Fruit fly (Drosophila melanogaster): ENCODE results near the gene CG14459.

The CG14459 gene

DNA sequence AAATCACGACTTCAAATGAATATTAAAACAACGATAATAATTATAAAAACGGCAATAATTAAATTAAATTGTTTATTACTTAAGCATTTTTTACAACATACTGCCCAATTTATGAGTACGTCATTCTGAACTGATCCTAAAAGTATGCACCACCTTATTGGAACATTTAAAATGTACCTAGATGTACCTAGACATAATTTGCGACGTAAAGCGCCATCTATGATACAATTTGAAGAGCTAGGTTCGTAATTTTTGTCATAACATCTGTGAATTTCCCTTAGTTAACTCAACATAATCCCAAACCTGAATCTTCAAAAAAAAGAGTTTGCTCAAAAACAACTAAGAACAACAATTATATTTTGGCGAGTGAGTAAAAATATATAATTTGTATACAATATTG lies 3.6 kb downstream of the CG14459 start:
- TF ChIP-seq noc (tag; optimal IDR thresholded peaks at IDR 0.05): no peak

DNA sequence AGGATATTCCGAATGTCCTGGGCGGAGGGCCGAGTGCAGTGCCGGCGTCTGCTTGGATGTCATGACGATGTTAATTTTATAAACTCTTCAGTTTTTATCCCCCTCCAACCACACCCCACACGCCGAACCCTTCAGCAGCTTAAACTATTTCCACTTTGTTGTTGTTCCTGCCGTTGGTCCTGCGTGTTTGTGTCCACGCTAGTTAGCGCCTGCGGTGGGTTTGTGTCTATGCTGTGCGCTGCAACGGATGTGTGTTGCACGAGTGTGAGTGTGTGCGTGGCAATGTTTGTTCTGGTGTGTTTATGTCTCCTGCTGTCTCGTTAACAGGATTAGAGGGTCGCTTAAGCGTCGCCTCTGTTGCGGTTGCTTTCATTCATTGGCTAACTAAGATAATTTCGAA lies 20.9 kb downstream of the CG14459 start:
- TF ChIP-seq noc (tag; optimal IDR thresholded peaks at IDR 0.05): no peak

DNA sequence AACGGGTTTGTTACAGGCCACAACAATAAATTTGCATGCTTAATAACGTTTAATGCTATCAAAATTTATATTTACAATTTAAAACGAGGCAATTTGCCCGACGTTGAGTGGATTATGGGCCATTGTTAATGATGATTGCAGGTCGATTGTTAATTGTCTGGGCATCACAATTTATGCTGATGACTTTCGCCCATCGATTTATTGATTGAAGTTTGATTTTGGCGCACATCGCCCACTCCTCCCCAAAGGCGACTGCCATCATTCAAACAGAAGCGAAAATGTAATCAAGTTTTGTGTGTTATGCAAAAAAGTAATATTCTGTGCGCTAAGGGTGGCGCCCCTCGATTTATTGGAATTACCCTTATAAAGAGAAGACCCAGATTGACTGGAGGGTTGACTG lies 30.6 kb downstream of the CG14459 start:
- TF ChIP-seq noc (tag; optimal IDR thresholded peaks at IDR 0.05): no peak

DNA sequence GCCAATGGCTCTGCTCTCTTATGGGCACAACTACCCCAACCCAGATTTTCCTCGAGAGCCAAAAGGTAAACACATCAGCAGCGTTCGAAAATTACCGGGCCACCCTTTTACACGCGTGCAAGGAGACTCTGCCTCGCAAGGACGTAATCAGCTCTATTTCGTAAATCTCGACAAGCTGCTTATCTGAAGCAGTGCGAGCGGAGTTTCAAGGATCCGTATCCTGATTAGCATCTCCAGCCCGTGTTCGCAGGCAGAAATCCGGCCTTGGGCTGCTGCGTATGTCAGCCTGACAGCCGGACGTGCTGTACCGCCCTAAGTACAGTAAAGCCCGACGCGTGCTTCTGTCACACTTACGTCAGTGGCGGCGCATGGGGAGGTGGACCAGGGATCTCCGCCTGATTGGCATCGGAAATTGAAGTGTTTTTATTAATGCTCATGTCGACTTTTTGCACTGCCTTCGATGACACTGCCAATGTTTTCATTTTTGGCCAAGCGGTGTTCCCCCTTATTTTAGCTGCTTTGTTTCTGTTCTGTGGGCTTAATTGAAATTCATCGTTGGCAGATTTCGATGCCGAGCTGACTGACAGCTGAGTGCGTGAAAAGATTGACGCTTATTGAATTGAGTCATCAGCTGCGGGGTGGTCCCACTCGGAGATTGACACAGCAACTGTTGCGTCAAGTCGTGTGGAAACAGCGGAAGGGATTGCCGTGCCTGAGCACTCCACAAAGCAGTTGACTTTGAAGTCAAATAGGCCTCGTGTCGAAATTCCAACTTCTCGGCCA lies 31.9 kb downstream of the CG14459 start, which contains the start of gene ND-B14.5AL:
Gene ND-B14.5AL (plus strand): TSS at position 733 of the 783 bp plus-strand sequence.
- no peak for TF ChIP-seq noc (tag; optimal IDR thresholded peaks at IDR 0.05)

DNA sequence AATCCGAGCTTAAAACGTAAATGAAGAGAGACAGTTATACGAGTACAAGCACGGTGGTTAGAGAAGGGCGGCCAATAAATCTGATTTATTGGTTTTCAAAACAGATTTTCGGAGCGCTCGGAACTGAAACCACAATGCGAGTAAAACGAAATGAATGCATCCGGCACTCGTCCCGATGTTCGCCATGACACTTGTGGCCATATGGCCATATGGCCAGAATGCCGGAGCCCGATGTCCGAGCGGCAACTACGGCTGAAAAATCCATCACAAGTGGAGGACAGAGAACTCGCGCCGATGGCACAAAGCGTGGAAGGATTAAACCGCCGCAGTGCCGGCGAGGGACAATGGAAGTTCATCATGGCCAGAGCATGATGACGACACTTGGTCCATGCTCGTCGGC lies 48.6 kb downstream of the CG14459 start:
- no peak for TF ChIP-seq noc (tag; optimal IDR thresholded peaks at IDR 0.05)

DNA sequence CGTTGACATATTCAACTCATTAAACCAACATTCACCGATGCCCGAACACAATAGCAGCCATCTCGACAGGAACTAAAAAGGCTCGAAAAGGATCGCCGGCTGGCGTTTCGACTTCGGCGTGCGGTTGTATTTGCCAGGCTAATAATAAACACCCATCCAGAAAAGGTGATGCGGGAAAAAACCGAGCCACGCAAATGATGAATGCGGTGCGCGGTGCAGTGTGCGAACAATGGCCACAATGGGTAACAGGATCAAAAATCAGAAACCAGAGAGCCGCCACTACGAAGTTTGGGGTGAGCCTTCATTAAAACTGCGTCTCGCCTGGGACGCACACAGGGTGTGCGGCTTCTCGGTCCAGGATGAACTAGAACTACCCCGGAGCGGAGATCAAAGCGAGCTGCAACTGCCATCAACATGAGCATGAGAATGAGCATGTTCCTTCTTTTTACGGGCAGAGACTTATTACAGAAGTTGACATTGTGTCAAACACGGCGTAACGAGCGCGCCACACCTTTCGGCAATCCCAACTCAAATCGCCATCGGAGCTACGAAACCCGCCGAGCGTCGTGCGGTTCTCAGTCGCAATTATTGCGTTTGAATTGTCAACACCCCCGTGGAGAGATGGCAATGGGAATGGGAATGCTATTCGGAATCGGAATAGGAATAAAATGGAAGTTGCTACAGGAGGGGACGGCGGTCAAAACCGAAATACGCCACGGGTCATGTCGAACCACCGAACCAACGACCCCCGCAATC lies 49.6 kb downstream of the CG14459 start:
- no peak for TF ChIP-seq noc (tag; optimal IDR thresholded peaks at IDR 0.05)

DNA sequence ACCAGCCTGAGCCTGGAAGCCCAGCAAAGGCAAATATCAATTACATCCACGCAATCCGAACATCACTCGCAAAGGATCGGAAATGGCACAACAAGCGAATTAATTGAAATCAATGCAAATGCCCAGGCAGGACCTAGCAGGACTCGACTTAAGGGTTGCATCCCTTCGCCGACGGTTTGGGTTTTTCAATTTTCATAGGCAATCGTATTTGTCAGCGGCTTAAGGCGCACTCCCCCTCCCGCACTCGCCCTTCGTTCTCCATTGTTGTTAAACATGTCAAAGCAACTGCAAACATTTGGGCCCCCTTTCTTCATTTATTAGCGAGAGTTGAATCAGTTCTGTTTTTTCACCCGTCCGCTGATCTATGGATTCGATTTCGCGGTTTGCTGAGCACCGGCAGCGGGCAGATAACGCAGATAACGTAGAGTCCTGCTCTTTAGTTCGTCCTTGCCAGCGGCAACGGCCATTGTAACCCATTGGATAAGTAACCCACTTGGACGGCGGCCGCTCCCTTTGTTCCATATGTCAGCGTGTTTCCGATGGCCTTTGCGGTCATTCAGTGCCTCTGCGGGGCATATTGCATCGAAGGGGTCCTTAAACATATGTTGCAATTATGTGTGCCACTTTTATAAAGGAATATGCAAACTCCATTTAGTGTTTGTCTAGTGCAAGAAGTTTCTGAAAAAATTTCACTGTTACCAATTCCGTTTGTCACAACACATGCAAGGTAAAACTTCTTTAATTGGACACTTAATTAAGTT lies 51.1 kb downstream of the CG14459 start:
- TF ChIP-seq noc (tag; optimal IDR thresholded peaks at IDR 0.05): no peak

DNA sequence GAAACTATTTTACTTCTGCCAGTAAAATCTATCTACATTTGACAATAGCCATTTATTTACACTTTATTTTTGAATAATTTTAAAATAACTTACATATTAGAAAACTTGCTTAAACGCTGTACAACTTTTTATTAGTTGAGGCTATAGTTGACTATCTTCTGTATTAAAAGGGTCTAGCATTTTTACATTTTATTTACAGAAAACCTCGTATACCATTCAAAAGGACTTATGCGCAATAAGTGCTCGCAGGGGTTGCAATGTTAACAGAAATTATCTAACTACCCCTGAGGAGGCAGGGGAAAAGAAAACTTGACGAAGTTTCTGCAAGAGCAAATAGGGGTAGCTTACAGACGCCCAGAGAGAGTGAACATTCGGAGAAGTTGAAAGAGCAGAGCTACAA lies 65.4 kb downstream of the CG14459 start:
- TF ChIP-seq noc (tag; optimal IDR thresholded peaks at IDR 0.05): no peak

DNA sequence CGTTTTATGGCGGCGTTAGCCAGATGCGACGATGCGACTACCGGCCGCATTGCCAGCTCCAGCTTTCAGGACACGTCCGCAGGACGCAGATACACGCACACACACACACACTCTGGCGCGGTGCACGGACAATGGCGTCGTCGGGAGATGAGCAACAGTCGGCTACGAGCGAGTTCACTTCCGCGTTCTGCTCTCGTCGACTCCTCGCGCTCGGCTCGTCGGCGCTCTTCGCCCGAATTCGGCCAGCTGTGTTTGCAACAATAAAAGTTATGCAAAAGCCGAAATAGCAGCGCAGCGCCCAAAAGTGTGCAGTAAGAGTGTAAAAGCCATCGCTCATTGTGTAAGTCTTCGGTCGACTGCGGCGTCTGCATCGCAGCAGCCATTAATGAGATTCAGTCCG lies 66.0 kb downstream of the CG14459 start:
- no peak for TF ChIP-seq noc (tag; optimal IDR thresholded peaks at IDR 0.05)

DNA sequence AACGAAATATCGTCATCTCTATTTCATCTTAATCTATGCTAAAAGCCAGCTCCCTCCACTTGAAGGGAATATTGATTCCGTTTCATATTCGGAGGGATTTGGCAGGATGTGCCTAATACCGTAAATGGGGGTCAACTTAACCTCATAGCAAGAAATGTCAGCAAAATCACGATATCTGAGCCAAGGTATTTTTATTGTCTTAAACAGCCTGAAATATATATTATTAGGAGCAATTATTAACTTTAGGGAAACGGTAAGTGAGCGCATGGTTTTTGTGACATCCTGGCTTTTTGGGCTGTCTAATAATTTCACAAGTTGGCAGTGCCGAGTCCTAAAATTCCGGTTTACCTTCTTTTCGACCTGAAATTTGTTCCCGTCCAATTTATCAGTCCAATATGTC lies 87.8 kb downstream of the CG14459 start, which contains the start of gene Trxr2:
Gene Trxr2 (plus strand): TSS at position 301 of the 400 bp plus-strand sequence.
- no peak for TF ChIP-seq noc (tag; optimal IDR thresholded peaks at IDR 0.05)

DNA sequence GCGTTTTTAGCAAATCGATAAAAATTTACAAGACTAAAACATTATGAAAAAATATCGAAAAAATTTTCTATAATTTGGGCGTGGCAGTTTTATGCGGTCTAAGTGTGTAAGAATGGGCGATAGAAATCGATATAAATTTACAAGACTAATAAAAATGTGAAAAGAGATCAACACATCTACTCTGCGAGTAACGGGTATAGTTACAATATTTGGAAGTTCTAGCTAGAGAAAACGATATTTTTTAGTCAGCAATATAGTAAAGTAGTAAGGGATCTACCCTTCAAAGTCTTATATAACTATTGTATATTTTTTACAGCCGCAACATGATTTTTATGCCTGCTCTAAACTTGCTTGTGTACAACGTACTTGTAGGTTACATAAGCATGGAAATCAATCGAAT lies 89.6 kb downstream of the CG14459 start, which contains the start of gene CG11404:
Gene CG11404 (plus strand): TSS at position 301 of the 400 bp plus-strand sequence.
- TF ChIP-seq noc (tag; optimal IDR thresholded peaks at IDR 0.05): no peak
